Worm (Caenorhabditis elegans): Measurements from ENCODE around the gene spat-2.

spat-2 gene

ce11 chrIII:11090870-11091386, 54.2 kb downstream of the spat-2 start (continued):
- peak; percentile 84 for TF ChIP-seq madf-6 (GFP tag; IDR thresholded peaks at IDR 0.05)
- peak; percentile 86 for TF ChIP-seq nfyb-1 (GFP tag; IDR thresholded peaks at IDR 0.05)
- peak; percentile 5; the same call in 1 of the 2 replicates for TF ChIP-seq ztf-25 (GFP tag; IDR thresholded peaks at IDR 0.05)
- TF ChIP-seq ceh-40 (GFP tag; IDR thresholded peaks at IDR 0.05): 0 out of 2 replicates have a peak, but pooled peaks have one; percentile 35
- TF ChIP-seq F57A8.1 (GFP tag; optimal IDR thresholded peaks at IDR 0.05): peak; percentile 5
- peak; percentile 71 for TF ChIP-seq lin-54 (GFP tag; optimal IDR thresholded peaks at IDR 0.05)
- TF ChIP-seq snpc-1.1 (tag; optimal IDR thresholded peaks at IDR 0.05; ENCODE audit: insufficient read depth): peak; percentile 98
- TF ChIP-seq F39B2.1 (GFP tag; IDR thresholded peaks at IDR 0.05): no peak
- TF ChIP-seq sea-2 (GFP tag; IDR thresholded peaks at IDR 0.05): no peak
- peak; percentile 58 for TF ChIP-seq tlf-1 (GFP tag; optimal IDR thresholded peaks at IDR 0.05)
- TF ChIP-seq unc-130 (GFP tag; optimal IDR thresholded peaks at IDR 0.05): no peak
- no peak for TF ChIP-seq mxl-1 (tag; optimal IDR thresholded peaks at IDR 0.05)
- peak; percentile 26 for TF ChIP-seq zim-3 (tag; optimal IDR thresholded peaks at IDR 0.05)
- no peak for TF ChIP-seq ztf-3 (GFP tag; optimal IDR thresholded peaks at IDR 0.05)
- TF ChIP-seq rec-8 (tag; optimal IDR thresholded peaks at IDR 0.05): peak; percentile 11 to 65
- peak; percentile 85 for TF ChIP-seq lin-26 (GFP tag; IDR thresholded peaks at IDR 0.05)
- TF ChIP-seq nhr-27 (tag; optimal IDR thresholded peaks at IDR 0.05): peak; percentile 64
- TF ChIP-seq ztf-22 (GFP tag; optimal IDR thresholded peaks at IDR 0.05): peak; percentile 30
- peak; percentile 44 for TF ChIP-seq die-1 (tag; optimal IDR thresholded peaks at IDR 0.05)
- 0 out of 2 replicates have a peak, but pooled peaks have one; percentile 52 for TF ChIP-seq ceh-58 (GFP tag; IDR thresholded peaks at IDR 0.05)
- peak; percentile 37 for TF ChIP-seq madf-8 (GFP tag; conservative IDR thresholded peaks at IDR 0.05)
- TF ChIP-seq hlh-26 (GFP tag; conservative IDR thresholded peaks at IDR 0.05): no peak
- peak; percentile 81 for TF ChIP-seq zfh-2 (GFP tag; conservative IDR thresholded peaks at IDR 0.05)
- no peak for TF ChIP-seq akir-1 (GFP tag; optimal IDR thresholded peaks at IDR 0.05)
- 0 out of 2 replicates have a peak, but pooled peaks have one; percentile 63 for TF ChIP-seq hmg-20 (GFP tag; IDR thresholded peaks at IDR 0.05)
- TF ChIP-seq attf-5 (GFP tag; optimal IDR thresholded peaks at IDR 0.05): no peak
- peak; percentile 78 for TF ChIP-seq tbp1 (GFP tag; optimal IDR thresholded peaks at IDR 0.05)
- TF ChIP-seq dpff-1 (tag; optimal IDR thresholded peaks at IDR 0.05): peak; percentile 74
- TF ChIP-seq ekl-4 (GFP tag; IDR thresholded peaks at IDR 0.05): peak; percentile 80
- TF ChIP-seq fkh-3 (tag; optimal IDR thresholded peaks at IDR 0.05): peak; percentile 53
- peak; percentile 97 for TF ChIP-seq pbrm-1 (GFP tag; IDR thresholded peaks at IDR 0.05)
- peak; percentile 88 for TF ChIP-seq hsf-1 (GFP tag; IDR thresholded peaks at IDR 0.05)
- 0 out of 2 replicates have a peak, but pooled peaks have one; percentile 28 for TF ChIP-seq K11D2.4 (GFP tag; IDR thresholded peaks at IDR 0.05)
- 0 out of 2 replicates have a peak, but pooled peaks have one; percentile 6 for TF ChIP-seq C17E4.6 (GFP tag; IDR thresholded peaks at IDR 0.05)
- no peak for TF ChIP-seq unc-62 (GFP tag; optimal IDR thresholded peaks at IDR 0.05)
- peak; percentile 60 for TF ChIP-seq repo-1 (tag; optimal IDR thresholded peaks at IDR 0.05)
- TF ChIP-seq ceh-100 (GFP tag; IDR thresholded peaks at IDR 0.05): peak; percentile 89
- peak; percentile 85 for TF ChIP-seq him-1 (tag; optimal IDR thresholded peaks at IDR 0.05)
- peak; percentile 86 for TF ChIP-seq F49E8.2 (tag; optimal IDR thresholded peaks at IDR 0.05; ENCODE audit: insufficient read depth)
- peak; percentile 74 for TF ChIP-seq mcd-1 (GFP tag; IDR thresholded peaks at IDR 0.05)
- no peak for TF ChIP-seq gei-17 (GFP tag; optimal IDR thresholded peaks at IDR 0.05)
